Fruit fly (Drosophila melanogaster) whole organism, embryonic: ENCODE data around the gene sals.

Experiments used
- ATbp ChIP-seq: fragments of 200-800 bp; sonication (Bioruptor generic); optimal IDR thresholded peaks from 2 replicates; lab custom pipeline; 2017; ENCODE audit warnings: missing biosample characterization, mild to moderate bottlenecking, missing genetic modification characterization, missing genetic modification reagents
- Aef1 ChIP-seq: fragments of 200-800 bp; sonication (Bioruptor generic); IDR thresholded peaks from 3 replicates; pipeline ENCODE4 v1.3.6; 2022; ENCODE audit warnings: missing biosample characterization, missing genetic modification characterization
- Asciz ChIP-seq: fragments of 200-800 bp; sonication (Bioruptor generic); optimal IDR thresholded peaks from 2 replicates; lab custom pipeline; 2017; ENCODE audit warnings: missing biosample characterization, mild to moderate bottlenecking, missing genetic modification characterization, missing genetic modification reagents
- Atf-2 ChIP-seq: fragments of 200-800 bp; sonication (Bioruptor generic); optimal IDR thresholded peaks from 2 replicates; lab custom pipeline; 2016; ENCODE audit warnings: missing biosample characterization, missing genetic modification characterization
- Bgb ChIP-seq: fragments of 200-800 bp; sonication (Bioruptor generic); IDR thresholded peaks from 2 replicates; pipeline ENCODE4 v1.3.6; 2022; ENCODE audit warnings: missing biosample characterization, missing genetic modification characterization; ENCODE audit not compliant: partially characterized antibody
- BtbVII ChIP-seq: fragments of 200-800 bp; sonication (Bioruptor generic); optimal IDR thresholded peaks from 3 replicates; lab custom pipeline; 2017; ENCODE audit warnings: missing biosample characterization, mild to moderate bottlenecking, missing genetic modification characterization
- CG10321 ChIP-seq: fragments of 200-800 bp; sonication (Bioruptor generic); IDR thresholded peaks from 2 replicates; pipeline ENCODE4 v1.3.6; 2022; ENCODE audit warnings: missing biosample characterization, missing genetic modification characterization
- CG11398 ChIP-seq: fragments of 200-800 bp; sonication (Bioruptor generic); optimal IDR thresholded peaks from 2 replicates; lab custom pipeline; 2016; ENCODE audit warnings: missing biosample characterization, missing genetic modification characterization
- CG11723 ChIP-seq: fragments of 200-800 bp; sonication (Bioruptor generic); optimal IDR thresholded peaks from 2 replicates; lab custom pipeline; 2017; ENCODE audit warnings: missing biosample characterization, mild to moderate bottlenecking, missing genetic modification characterization
- CG12299 ChIP-seq: fragments of 200-800 bp; sonication (Bioruptor generic); optimal IDR thresholded peaks from 2 replicates; lab custom pipeline; 2018; ENCODE audit warnings: missing biosample characterization, mild to moderate bottlenecking, missing genetic modification characterization
- CG13287 ChIP-seq: fragments of 200-800 bp; sonication (Bioruptor generic); IDR thresholded peaks from 2 replicates; pipeline ENCODE4 v1.3.6; 2022; ENCODE audit warnings: missing biosample characterization, missing genetic modification characterization; ENCODE audit not compliant: partially characterized antibody
- CG18764 ChIP-seq: fragments of 200-800 bp; sonication (Bioruptor generic); optimal IDR thresholded peaks from 3 replicates; lab custom pipeline; 2016; ENCODE audit warnings: missing biosample characterization, missing genetic modification characterization
- CG2116 ChIP-seq: fragments of 200-800 bp; sonication (Bioruptor generic); optimal IDR thresholded peaks from 3 replicates; lab custom pipeline; 2018; ENCODE audit warnings: missing biosample characterization, mild to moderate bottlenecking, missing genetic modification characterization
- CG2129 ChIP-seq: fragments of 200-800 bp; sonication (Bioruptor generic); IDR thresholded peaks from 2 replicates; pipeline ENCODE4 v1.3.6; 2022; ENCODE audit warnings: missing biosample characterization, missing genetic modification characterization; ENCODE audit not compliant: partially characterized antibody
- CG30403 ChIP-seq: fragments of 200-800 bp; sonication (Bioruptor generic); optimal IDR thresholded peaks from 3 replicates; lab custom pipeline; 2016; ENCODE audit warnings: missing biosample characterization, missing genetic modification characterization
- CG31441 ChIP-seq: fragments of 200-800 bp; sonication (Bioruptor generic); IDR thresholded peaks from 2 replicates; pipeline ENCODE4 v1.3.6; 2022; ENCODE audit warnings: missing biosample characterization, missing genetic modification characterization
- CG32532 ChIP-seq: fragments of 200-800 bp; sonication (Bioruptor generic); IDR thresholded peaks from 2 replicates; pipeline ENCODE4 v1.3.6; 2022; ENCODE audit warnings: missing biosample characterization, missing genetic modification characterization
- CG3281 ChIP-seq: fragments of 200-800 bp; sonication (Bioruptor generic); optimal IDR thresholded peaks from 3 replicates; lab custom pipeline; 2017; ENCODE audit warnings: missing biosample characterization, mild to moderate bottlenecking, missing genetic modification characterization
- CG43689 ChIP-seq: fragments of 200-800 bp; sonication (Bioruptor generic); IDR thresholded peaks from 2 replicates; pipeline ENCODE4 v1.3.6; 2022; ENCODE audit warnings: missing biosample characterization, missing genetic modification characterization
- CG5180 ChIP-seq: fragments of 200-800 bp; sonication (Bioruptor generic); optimal IDR thresholded peaks from 3 replicates; lab custom pipeline; 2017; ENCODE audit warnings: missing biosample characterization, missing genetic modification characterization, mild to moderate bottlenecking, moderate library complexity, missing genetic modification reagents
- CG6765 ChIP-seq: fragments of 200-800 bp; sonication (Bioruptor generic); optimal IDR thresholded peaks from 3 replicates; lab custom pipeline; 2017; ENCODE audit warnings: missing biosample characterization, mild to moderate bottlenecking, missing genetic modification characterization
- CG6791 ChIP-seq: fragments of 200-800 bp; sonication (Bioruptor generic); IDR thresholded peaks from 3 replicates; pipeline ENCODE4 v1.3.6; 2022; ENCODE audit warnings: missing biosample characterization, missing genetic modification characterization; ENCODE audit not compliant: partially characterized antibody
- CG7963 ChIP-seq: fragments of 200-800 bp; sonication (Bioruptor generic); IDR thresholded peaks from 3 replicates; pipeline ENCODE4 v1.3.6; 2022; ENCODE audit warnings: missing biosample characterization, missing genetic modification characterization; ENCODE audit not compliant: partially characterized antibody
- CG9437 ChIP-seq: fragments of 200-800 bp; sonication (Bioruptor generic); optimal IDR thresholded peaks from 2 replicates; lab custom pipeline; 2018; ENCODE audit warnings: missing biosample characterization, mild to moderate bottlenecking, missing genetic modification characterization
- CHES-1-like ChIP-seq: fragments of 200-800 bp; sonication (Bioruptor generic); optimal IDR thresholded peaks from 2 replicates; lab custom pipeline; 2016; ENCODE audit warnings: missing biosample characterization, missing genetic modification characterization
- Dbx ChIP-seq: fragments of 200-800 bp; sonication (Bioruptor generic); IDR thresholded peaks from 3 replicates; pipeline ENCODE4 v1.3.6; 2022; ENCODE audit warnings: missing biosample characterization, missing genetic modification characterization
- Dip3 ChIP-seq: fragments of 200-800 bp; sonication (Bioruptor generic); optimal IDR thresholded peaks from 3 replicates; lab custom pipeline; 2016; ENCODE audit warnings: missing biosample characterization, missing genetic modification characterization
- H2.0 ChIP-seq: fragments of 200-800 bp; sonication (Bioruptor generic); IDR thresholded peaks from 2 replicates; pipeline ENCODE4 v1.3.6; 2022; ENCODE audit warnings: missing biosample characterization, missing genetic modification characterization
- HLH3B ChIP-seq: fragments of 200-800 bp; sonication (Bioruptor generic); IDR thresholded peaks from 2 replicates; pipeline ENCODE4 v1.3.6; 2022; ENCODE audit warnings: missing biosample characterization, missing genetic modification characterization
- Hsf ChIP-seq: fragments of 200-800 bp; sonication (Bioruptor generic); optimal IDR thresholded peaks from 3 replicates; lab custom pipeline; 2016; ENCODE audit warnings: missing biosample characterization, missing genetic modification characterization
- Max ChIP-seq: fragments of 200-800 bp; sonication (Bioruptor generic); optimal IDR thresholded peaks from 2 replicates; lab custom pipeline; 2016; ENCODE audit warnings: missing biosample characterization, mild to moderate bottlenecking, missing genetic modification characterization
- Rfx ChIP-seq: fragments of 200-800 bp; sonication (Bioruptor generic); IDR thresholded peaks from 2 replicates; pipeline ENCODE4 v1.3.6; 2022; ENCODE audit warnings: missing biosample characterization, missing genetic modification characterization
- Sry-β ChIP-seq: fragments of 200-800 bp; sonication (Bioruptor generic); optimal IDR thresholded peaks from 2 replicates; lab custom pipeline; 2018; ENCODE audit warnings: missing biosample characterization, mild to moderate bottlenecking, missing genetic modification characterization, moderate library complexity
- YL-1 ChIP-seq: fragments of 200-800 bp; sonication (Bioruptor generic); optimal IDR thresholded peaks from 3 replicates; lab custom pipeline; 2017; ENCODE audit warnings: missing biosample characterization, mild to moderate bottlenecking, missing genetic modification characterization
- ac ChIP-seq: fragments of 200-800 bp; sonication (Bioruptor generic); optimal IDR thresholded peaks from 3 replicates; lab custom pipeline; 2017; ENCODE audit warnings: missing biosample characterization, mild to moderate bottlenecking, missing genetic modification characterization
- az2 ChIP-seq: fragments of 200-800 bp; sonication (Bioruptor generic); optimal IDR thresholded peaks from 3 replicates; lab custom pipeline; 2016; ENCODE audit warnings: missing biosample characterization, missing genetic modification characterization
- bbx ChIP-seq: fragments of 200-800 bp; sonication (Bioruptor generic); IDR thresholded peaks from 2 replicates; pipeline ENCODE4 v1.3.6; 2022; ENCODE audit warnings: missing biosample characterization, missing genetic modification characterization; ENCODE audit not compliant: partially characterized antibody
- bowl ChIP-seq: fragments of 200-800 bp; sonication (Bioruptor generic); IDR thresholded peaks from 2 replicates; pipeline ENCODE4 v1.3.6; 2022; ENCODE audit warnings: missing biosample characterization, missing genetic modification characterization
- dati ChIP-seq: fragments of 200-800 bp; sonication (Bioruptor generic); IDR thresholded peaks from 2 replicates; pipeline ENCODE4 v1.3.6; 2022; ENCODE audit warnings: missing biosample characterization, missing genetic modification characterization
- grn ChIP-seq: fragments of 200-800 bp; sonication (Bioruptor generic); optimal IDR thresholded peaks from 3 replicates; lab custom pipeline; 2017; ENCODE audit warnings: missing biosample characterization, missing genetic modification characterization
- gsb ChIP-seq: fragments of 200-800 bp; sonication (Bioruptor generic); IDR thresholded peaks from 2 replicates; pipeline ENCODE4 v1.3.6; 2022; ENCODE audit warnings: missing biosample characterization, missing genetic modification characterization
- gt ChIP-seq: fragments of 200-800 bp; sonication (Bioruptor generic); IDR thresholded peaks from 2 replicates; pipeline ENCODE4 v1.3.6; 2022; ENCODE audit warnings: missing biosample characterization, missing genetic modification characterization
- ind ChIP-seq: fragments of 200-800 bp; sonication (Bioruptor generic); optimal IDR thresholded peaks from 3 replicates; lab custom pipeline; 2016; ENCODE audit warnings: missing biosample characterization, missing genetic modification characterization
- jigr1 ChIP-seq: fragments of 200-800 bp; sonication (Bioruptor generic); IDR thresholded peaks from 3 replicates; pipeline ENCODE4 v1.3.6; 2022; ENCODE audit warnings: missing biosample characterization, missing genetic modification characterization
- ken ChIP-seq: fragments of 200-800 bp; sonication (Bioruptor generic); IDR thresholded peaks from 3 replicates; pipeline ENCODE4 v1.3.6; 2022; ENCODE audit warnings: missing biosample characterization, missing genetic modification characterization
- lilli ChIP-seq: fragments of 200-800 bp; sonication (Bioruptor generic); optimal IDR thresholded peaks from 3 replicates; lab custom pipeline; 2016; ENCODE audit warnings: missing biosample characterization, missing genetic modification characterization
- psq ChIP-seq: fragments of 200-800 bp; sonication (Bioruptor generic); optimal IDR thresholded peaks from 2 replicates; lab custom pipeline; 2017; ENCODE audit warnings: missing biosample characterization, missing genetic modification characterization
- sim ChIP-seq: fragments of 200-800 bp; sonication (Bioruptor generic); IDR thresholded peaks from 2 replicates; pipeline ENCODE4 v1.3.6; 2022; ENCODE audit warnings: missing biosample characterization, missing genetic modification characterization
- sqz ChIP-seq: fragments of 200-800 bp; sonication (Bioruptor generic); optimal IDR thresholded peaks from 3 replicates; lab custom pipeline; 2018; ENCODE audit warnings: missing biosample characterization, mild to moderate bottlenecking, missing genetic modification characterization
- tin ChIP-seq: fragments of 200-800 bp; sonication (Bioruptor generic); optimal IDR thresholded peaks from 3 replicates; lab custom pipeline; 2016; ENCODE audit warnings: missing biosample characterization, missing genetic modification characterization
- zen ChIP-seq: fragments of 200-800 bp; sonication (Bioruptor generic); optimal IDR thresholded peaks from 3 replicates; lab custom pipeline; 2018; ENCODE audit warnings: missing biosample characterization, mild to moderate bottlenecking, missing genetic modification characterization, moderate library complexity
- zf30C ChIP-seq: fragments of 200-800 bp; sonication (Bioruptor generic); optimal IDR thresholded peaks from 3 replicates; lab custom pipeline; 2018; ENCODE audit warnings: missing biosample characterization, mild to moderate bottlenecking, missing genetic modification characterization

The sals gene

DNA sequence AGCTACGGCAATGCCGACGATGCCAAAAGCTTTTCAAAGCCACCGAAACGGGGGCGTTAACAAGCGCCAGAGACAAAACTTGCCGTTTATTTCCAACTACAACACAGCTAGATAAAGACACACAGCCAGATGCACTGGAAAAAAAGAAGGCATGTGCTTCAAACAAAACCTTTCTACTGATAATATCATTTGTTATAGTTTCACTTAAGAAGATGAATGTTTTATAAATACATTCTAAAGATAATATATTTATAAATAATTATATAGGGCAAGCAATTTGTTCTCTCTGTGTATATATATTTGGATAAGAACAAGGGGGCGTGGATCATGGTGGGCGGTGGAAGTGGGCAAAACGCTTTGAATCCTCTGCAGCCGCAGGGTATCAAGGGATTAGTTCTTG is 38.7 kb upstream of the sals start (continued):
- TF ChIP-seq zf30C (GFP tag; lab: Kevin White, UChicago) (no peak), Aef1 (GFP tag; lab: Robert Waterston, UW) (no peak), sim (no peak), gsb (no peak), CG43689 (GFP tag; lab: Robert Waterston, UW) (no peak), CG2116 (GFP tag; lab: Kevin White, UChicago) (no peak), CHES-1-like (no peak), CG11723 (no peak), tin (GFP tag; lab: Kevin White, UChicago) (no peak), CG12299 (no peak), Bgb (GFP tag; lab: Robert Waterston, UW) (no peak), CG13287 (GFP tag; lab: Robert Waterston, UW) (no peak), CG10321 (GFP tag; lab: Robert Waterston, UW) (no peak), Asciz (GFP tag; lab: Kevin White, UChicago) (no peak), Dbx (GFP tag; lab: Robert Waterston, UW) (no peak), ken (no peak), CG6791 (GFP tag; lab: Robert Waterston, UW) (no peak), HLH3B (GFP tag; lab: Robert Waterston, UW) (peak; percentile 35; the same call in 1 of the 2 replicates), gt (GFP tag; lab: Robert Waterston, UW) (no peak), CG32532 (GFP tag; lab: Robert Waterston, UW) (0 out of 2 replicates have a peak, but pooled peaks have one; percentile 13), CG3281 (peak; percentile 7), bowl (no peak), H2.0 (GFP tag; lab: Robert Waterston, UW) (0 out of 2 replicates have a peak, but pooled peaks have one; percentile 17), YL-1 (GFP tag; lab: Kevin White, UChicago) (no peak), CG2129 (GFP tag; lab: Robert Waterston, UW) (no peak), grn (no peak), zen (tag; lab: Kevin White, UChicago) (no peak), Atf-2 (no peak), BtbVII (GFP tag; lab: Kevin White, UChicago) (no peak), Max (no peak), sqz (GFP tag; lab: Kevin White, UChicago) (no peak), CG5180 (GFP tag; lab: Kevin White, UChicago) (no peak), Dip3 (GFP tag; lab: Kevin White, UChicago) (no peak), dati (GFP tag; lab: Robert Waterston, UW) (no peak), Rfx (peak; percentile 35; the same call in 1 of the 2 replicates), CG7963 (GFP tag; lab: Robert Waterston, UW) (no peak), bbx (GFP tag; lab: Robert Waterston, UW) (no peak), ac (GFP tag; lab: Kevin White, UChicago) (no peak), CG11398 (GFP tag; lab: Kevin White, UChicago) (no peak), CG30403 (GFP tag; lab: Kevin White, UChicago) (no peak), CG31441 (peak; percentile 41; the same call in 1 of the 2 replicates), ATbp (GFP tag; lab: Kevin White, UChicago) (no peak), az2 (GFP tag; lab: Kevin White, UChicago) (no peak), CG9437 (no peak), CG18764 (GFP tag; lab: Kevin White, UChicago) (no peak), lilli (GFP tag; lab: Kevin White, UChicago) (no peak), psq (no peak), ind (GFP tag; lab: Kevin White, UChicago) (peak; percentile 13), Sry-β (no peak), jigr1 (GFP tag; lab: Robert Waterston, UW) (no peak), CG6765 (no peak), Hsf (no peak)
